Worm (Caenorhabditis elegans): ENCODE data around the gene C14C10.5.

Gene C14C10.5

DNA sequence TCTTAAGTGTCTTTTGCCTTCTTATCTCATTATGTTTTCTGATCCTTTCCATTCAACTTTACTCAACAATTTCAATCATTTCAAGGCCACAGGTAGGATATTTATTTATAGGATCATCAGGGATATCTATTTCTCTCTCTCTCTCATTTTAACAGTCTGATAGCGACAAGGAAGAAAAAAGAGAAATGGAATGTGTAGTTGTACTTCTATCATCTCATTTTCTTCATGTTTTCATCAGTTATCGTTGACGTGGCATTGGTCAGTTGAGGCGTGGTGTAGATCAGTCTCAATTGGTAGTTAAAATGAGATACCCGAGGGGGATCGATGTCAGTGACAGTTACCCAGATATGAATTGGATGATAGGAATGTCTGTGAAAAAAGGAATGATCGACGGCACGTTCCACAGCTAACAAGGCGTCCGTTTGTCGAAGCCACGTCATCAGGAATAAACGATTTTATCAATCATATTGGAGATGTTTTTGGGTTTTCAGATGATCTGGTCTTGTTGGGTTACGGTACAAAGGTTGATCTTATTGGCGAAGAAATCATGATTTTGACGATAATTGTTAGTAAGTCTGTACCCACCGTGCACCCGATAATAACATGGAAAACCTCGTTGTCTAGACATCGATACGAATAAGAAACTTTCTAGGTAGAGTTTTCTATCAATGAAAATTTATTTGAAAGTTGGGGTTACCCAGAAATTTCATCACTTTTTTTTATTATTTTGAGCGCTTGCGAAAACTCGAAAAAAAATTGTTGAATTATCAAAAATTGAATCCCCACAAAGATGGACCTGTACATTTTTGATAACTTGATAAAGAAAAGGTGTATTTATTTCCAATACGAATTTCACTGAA lies 45.6 kb upstream of the C14C10.5 start:
- TF ChIP-seq ceh-19 (GFP tag; optimal IDR thresholded peaks at IDR 0.05) (no peak), ref-2 (tag; optimal IDR thresholded peaks at IDR 0.05) (no peak), madf-2 (tag; optimal IDR thresholded peaks at IDR 0.05) (no peak), dve-1 (tag; optimal IDR thresholded peaks at IDR 0.05) (no peak), pqm-1 (tag; optimal IDR thresholded peaks at IDR 0.05) (no peak), pag-3 (tag; optimal IDR thresholded peaks at IDR 0.05; ENCODE audit: borderline replicate concordance) (no peak), odd-2 (tag; optimal IDR thresholded peaks at IDR 0.05) (no peak), ceh-6 (GFP tag; optimal IDR thresholded peaks at IDR 0.05) (no peak), pax-1 (tag; optimal IDR thresholded peaks at IDR 0.05) (no peak), pat-9 (tag; optimal IDR thresholded peaks at IDR 0.05) (no peak), ahr-1 (tag; optimal IDR thresholded peaks at IDR 0.05) (no peak), unc-55 (GFP tag; optimal IDR thresholded peaks at IDR 0.05) (no peak), elt-2 (tag; optimal IDR thresholded peaks at IDR 0.05) (no peak), ets-4 (tag; optimal IDR thresholded peaks at IDR 0.05) (no peak), eyg-1 (tag; optimal IDR thresholded peaks at IDR 0.05) (no peak), hlh-6 (tag; optimal IDR thresholded peaks at IDR 0.05) (no peak)

DNA sequence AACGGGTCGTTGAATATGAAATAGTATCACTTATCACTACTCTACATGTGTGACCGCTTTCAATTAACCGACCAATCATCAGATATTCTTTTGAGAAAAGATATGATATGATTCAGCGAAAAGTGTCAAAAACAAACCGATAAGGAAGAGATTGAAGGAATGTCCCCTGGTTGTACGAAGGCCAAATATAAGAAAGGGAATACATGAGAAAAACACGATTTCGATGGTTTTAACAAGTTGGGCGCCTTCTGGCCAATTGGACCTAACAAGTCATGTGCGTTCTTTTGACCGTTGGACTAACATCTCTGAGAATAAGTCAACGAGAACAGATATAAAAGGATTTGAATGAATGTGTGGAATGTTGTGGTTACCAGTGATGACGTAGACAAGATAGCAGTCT lies 44.1 kb upstream of the C14C10.5 start:
- TF ChIP-seq fkh-10 (GFP tag; optimal IDR thresholded peaks at IDR 0.05), result no peak
- no peak for TF ChIP-seq nhr-11 (tag; optimal IDR thresholded peaks at IDR 0.05)
- TF ChIP-seq hlh-13 (GFP tag; optimal IDR thresholded peaks at IDR 0.05), result no peak
- TF ChIP-seq madf-2 (tag; optimal IDR thresholded peaks at IDR 0.05), result no peak
- no peak for TF ChIP-seq nhr-232 (tag; optimal IDR thresholded peaks at IDR 0.05)
- TF ChIP-seq ceh-14 (tag; optimal IDR thresholded peaks at IDR 0.05), result no peak
- TF ChIP-seq sox-4 (tag; optimal IDR thresholded peaks at IDR 0.05), result no peak
- no peak for TF ChIP-seq lin-11 (tag; optimal IDR thresholded peaks at IDR 0.05)
- TF ChIP-seq hlh-8 (tag; optimal IDR thresholded peaks at IDR 0.05), result no peak

ce11 chrV:12556904-12557303 lies 43.1 kb upstream of the C14C10.5 start:
- TF ChIP-seq pat-9 (tag; optimal IDR thresholded peaks at IDR 0.05) (no peak), C08G9.2 (tag; optimal IDR thresholded peaks at IDR 0.05) (no peak), npax-4 (tag; optimal IDR thresholded peaks at IDR 0.05) (no peak), F13H6.1 (tag; optimal IDR thresholded peaks at IDR 0.05) (no peak), eyg-1 (tag; optimal IDR thresholded peaks at IDR 0.05) (no peak), unc-55 (GFP tag; optimal IDR thresholded peaks at IDR 0.05) (no peak), pqm-1 (tag; optimal IDR thresholded peaks at IDR 0.05) (no peak), tbx-7 (tag; optimal IDR thresholded peaks at IDR 0.05) (no peak), sdc-2 (tag; optimal IDR thresholded peaks at IDR 0.05) (no peak)

- TF ChIP-seq ceh-34 (tag; optimal IDR thresholded peaks at IDR 0.05) (no peak), sox-4 (tag; optimal IDR thresholded peaks at IDR 0.05) (no peak), zip-5 (tag; optimal IDR thresholded peaks at IDR 0.05) (no peak), ztf-16 (tag; optimal IDR thresholded peaks at IDR 0.05) (no peak), F13H6.1 (tag; optimal IDR thresholded peaks at IDR 0.05) (no peak), fkh-10 (GFP tag; optimal IDR thresholded peaks at IDR 0.05) (no peak), unc-3 (GFP tag; conservative IDR thresholded peaks at IDR 0.05) (no peak), unc-3 (tag; optimal IDR thresholded peaks at IDR 0.05) (no peak), C08G9.2 (tag; optimal IDR thresholded peaks at IDR 0.05) (no peak), sox-2 (GFP tag; IDR thresholded peaks at IDR 0.05) (no peak), nhr-11 (tag; optimal IDR thresholded peaks at IDR 0.05) (no peak), hlh-15 (tag; optimal IDR thresholded peaks at IDR 0.05) (no peak), syd-9 (tag; optimal IDR thresholded peaks at IDR 0.05) (no peak), ttx-3 (tag; optimal IDR thresholded peaks at IDR 0.05) (no peak), nhr-232 (tag; optimal IDR thresholded peaks at IDR 0.05) (no peak), ceh-48 (tag; optimal IDR thresholded peaks at IDR 0.05) (no peak), pag-3 (tag; optimal IDR thresholded peaks at IDR 0.05; ENCODE audit: borderline replicate concordance) (no peak), pha-4 (tag; optimal IDR thresholded peaks at IDR 0.05) (no peak), K02D7.2 (tag; optimal IDR thresholded peaks at IDR 0.05) (no peak), hlh-13 (GFP tag; optimal IDR thresholded peaks at IDR 0.05) (no peak)
Observed at ce11 chrV:12560328-12560782, 39.6 kb upstream of the C14C10.5 start, which contains the start of gene sel-1. Gene sel-1, plus strand, starts transcription at chrV:12560732.

All from whole organism, late embryonic.